Fruit fly (Drosophila melanogaster): ENCODE data around the gene Ilp6.

DNA sequence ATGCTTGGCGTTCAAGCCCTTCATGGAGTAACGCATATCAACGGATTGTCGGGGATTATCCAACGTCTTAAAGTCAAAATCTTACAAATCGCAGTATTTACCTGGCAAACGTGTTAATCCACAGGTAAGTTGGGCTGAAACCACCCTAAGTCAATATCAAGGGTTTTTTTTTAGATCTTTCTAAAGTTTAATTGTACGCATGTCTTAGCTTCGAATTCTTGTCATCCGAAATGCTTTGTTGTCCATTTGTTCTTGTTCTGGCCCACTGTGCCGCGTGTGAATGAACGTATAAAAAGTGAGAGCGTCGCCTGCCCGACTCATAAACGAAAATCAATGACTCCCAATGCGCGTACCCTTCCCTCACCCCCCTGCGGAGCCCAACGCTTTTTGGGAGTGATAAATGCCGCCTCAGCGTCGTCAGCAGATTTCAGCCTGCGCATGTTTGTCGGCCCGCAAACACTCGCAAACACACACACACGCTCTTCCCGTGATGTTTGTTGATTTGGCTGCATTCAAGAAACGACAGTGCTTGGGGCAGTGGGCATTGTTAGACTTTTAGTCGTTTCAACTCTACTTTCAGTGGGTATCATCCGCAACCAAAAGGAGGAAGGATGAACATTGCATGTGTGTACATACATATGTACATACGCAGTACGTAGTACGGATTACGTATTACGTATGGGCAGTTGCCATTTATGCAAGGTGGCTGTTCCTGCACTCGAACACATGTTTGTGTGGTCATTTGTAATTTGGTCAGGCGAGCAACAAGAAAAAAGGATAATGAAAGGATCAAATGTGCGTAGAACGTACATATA lies 38.0 kb downstream of the Ilp6 start:
- TF ChIP-seq CG1620 (GFP tag; optimal IDR thresholded peaks at IDR 0.05): peak; percentile 83
- TF ChIP-seq CG14711 (tag; optimal IDR thresholded peaks at IDR 0.05): peak; percentile 76
- peak; percentile 73 for TF ChIP-seq Mnt (GFP tag; optimal IDR thresholded peaks at IDR 0.05)
- peak; percentile 86 for TF ChIP-seq CG7101 (tag; optimal IDR thresholded peaks at IDR 0.05)
- TF ChIP-seq CG7045 (GFP tag; optimal IDR thresholded peaks at IDR 0.05): peak; percentile 71
- peak; percentile 69 for TF ChIP-seq CG33017 (tag; optimal IDR thresholded peaks at IDR 0.05)
- peak; percentile 69 for TF ChIP-seq toe (GFP tag; optimal IDR thresholded peaks at IDR 0.05)
- no peak for TF ChIP-seq kay (GFP tag; ENCODE audit: borderline replicate concordance)
- TF ChIP-seq Clk (GFP tag; optimal IDR thresholded peaks at IDR 0.05): peak; percentile 67
- peak; percentile 74 for TF ChIP-seq pad (GFP tag; optimal IDR thresholded peaks at IDR 0.05)
- peak; percentile 57 for TF ChIP-seq cic (GFP tag; optimal IDR thresholded peaks at IDR 0.05)
- peak; percentile 88 for TF ChIP-seq bab1 (GFP tag; optimal IDR thresholded peaks at IDR 0.05)
